Fruit fly (Drosophila melanogaster) whole organism: Measurements from ENCODE around the gene RpL27.

Experiments
- CG8478 ChIP-seq: fragments of >200 bp; optimal IDR thresholded peaks from 2 replicates; lab custom pipeline; 2018; ENCODE audit warnings: inconsistent platforms
- EcR ChIP-seq, 2 experiments: fragments of >200 bp; optimal IDR thresholded peaks; 2 replicates each; lab custom pipeline; 2017; ENCODE audit warnings: missing biosample characterization in 2 of 2, missing genetic modification characterization in 2 of 2, missing genetic modification reagents in 2 of 2
- pan ChIP-seq: fragments of >200 bp; optimal IDR thresholded peaks from 2 replicates; lab custom pipeline; 2017
- psq ChIP-seq: fragments of >200 bp; optimal IDR thresholded peaks from 2 replicates; lab custom pipeline; 2017
- usp ChIP-seq: fragments of >200 bp; optimal IDR thresholded peaks from 2 replicates; lab custom pipeline; 2017; ENCODE audit warnings: missing biosample characterization, missing genetic modification characterization, mixed read lengths

DNA sequence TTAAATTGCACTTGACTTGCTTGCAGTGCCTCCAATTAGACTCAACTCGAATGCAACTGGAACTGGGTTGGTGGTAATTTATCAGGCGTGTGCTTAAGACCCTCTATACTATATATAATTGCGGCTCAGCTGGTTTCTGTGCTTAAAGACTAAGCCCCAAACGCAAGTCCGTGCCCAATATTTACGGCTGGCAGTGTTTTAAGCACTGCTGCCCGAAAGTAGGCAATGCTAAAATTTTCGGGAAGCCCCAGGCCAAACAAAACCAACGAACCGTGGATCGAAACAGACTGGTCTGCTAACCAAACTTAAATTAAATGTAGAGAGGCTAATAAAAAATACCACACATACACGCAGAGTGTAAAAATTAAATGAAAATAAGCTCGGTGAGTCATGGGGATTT lies 36.2 kb upstream of the RpL27 start:
- no peak for TF ChIP-seq pan
- no peak for TF ChIP-seq psq (lab: Kevin White, UChicago)
- no peak for TF ChIP-seq usp (GFP tag; lab: Kevin White, UChicago)
- TF ChIP-seq CG8478 (lab: Kevin White, UChicago), result no peak
- no peak for TF ChIP-seq EcR (GFP tag; optimal IDR thresholded peaks at IDR 0.05; lab: Kevin White, UChicago)
